Worm (Caenorhabditis elegans) whole organism, L3 larva: ENCODE results near the gene R10H10.3.
A peak's percentile ranks its signal among the peaks of the same experiment; 100 is the strongest.

Source experiments
- R02D3.7 ChIP-seq: fragments of 150-350 bp; optimal IDR thresholded peaks from 2 replicates; lab custom pipeline; 2014; ENCODE audit warnings: missing biosample characterization, missing genetic modification characterization
- aly-2 ChIP-seq: fragments of 150-350 bp; optimal IDR thresholded peaks from 2 replicates; lab custom pipeline; 2014; ENCODE audit warnings: missing biosample characterization, missing genetic modification characterization
- ama-1 ChIP-seq: fragments of 150-350 bp; optimal IDR thresholded peaks from 2 replicates; lab custom pipeline; 2018
- elt-1 ChIP-seq: fragments of 150-350 bp; optimal IDR thresholded peaks from 2 replicates; lab custom pipeline; 2014; ENCODE audit warnings: missing biosample characterization, missing genetic modification characterization
- mml-1 ChIP-seq: fragments of 150-350 bp; sonication (generic microtip); optimal IDR thresholded peaks from 3 replicates; lab custom pipeline; 2014; ENCODE audit warnings: missing biosample characterization, missing genetic modification characterization
- nhr-76 ChIP-seq: fragments of 150-350 bp; sonication (generic microtip); optimal IDR thresholded peaks from 5 replicates; lab custom pipeline; 2014; ENCODE audit warnings: missing biosample characterization, missing genetic modification characterization
- sea-2 ChIP-seq: fragments of 150-350 bp; sonication (generic microtip); optimal IDR thresholded peaks from 4 replicates; lab custom pipeline; 2014; ENCODE audit warnings: missing biosample characterization, missing genetic modification reagents, missing genetic modification characterization
- unc-62 ChIP-seq: fragments of 150-350 bp; sonication (generic microtip); optimal IDR thresholded peaks from 4 replicates; lab custom pipeline; 2014; ENCODE audit warnings: missing biosample characterization, missing genetic modification reagents, missing genetic modification characterization
- ztf-11 ChIP-seq: fragments of 150-350 bp; optimal IDR thresholded peaks from 2 replicates; lab custom pipeline; 2014; ENCODE audit warnings: missing biosample characterization, missing genetic modification characterization

DNA sequence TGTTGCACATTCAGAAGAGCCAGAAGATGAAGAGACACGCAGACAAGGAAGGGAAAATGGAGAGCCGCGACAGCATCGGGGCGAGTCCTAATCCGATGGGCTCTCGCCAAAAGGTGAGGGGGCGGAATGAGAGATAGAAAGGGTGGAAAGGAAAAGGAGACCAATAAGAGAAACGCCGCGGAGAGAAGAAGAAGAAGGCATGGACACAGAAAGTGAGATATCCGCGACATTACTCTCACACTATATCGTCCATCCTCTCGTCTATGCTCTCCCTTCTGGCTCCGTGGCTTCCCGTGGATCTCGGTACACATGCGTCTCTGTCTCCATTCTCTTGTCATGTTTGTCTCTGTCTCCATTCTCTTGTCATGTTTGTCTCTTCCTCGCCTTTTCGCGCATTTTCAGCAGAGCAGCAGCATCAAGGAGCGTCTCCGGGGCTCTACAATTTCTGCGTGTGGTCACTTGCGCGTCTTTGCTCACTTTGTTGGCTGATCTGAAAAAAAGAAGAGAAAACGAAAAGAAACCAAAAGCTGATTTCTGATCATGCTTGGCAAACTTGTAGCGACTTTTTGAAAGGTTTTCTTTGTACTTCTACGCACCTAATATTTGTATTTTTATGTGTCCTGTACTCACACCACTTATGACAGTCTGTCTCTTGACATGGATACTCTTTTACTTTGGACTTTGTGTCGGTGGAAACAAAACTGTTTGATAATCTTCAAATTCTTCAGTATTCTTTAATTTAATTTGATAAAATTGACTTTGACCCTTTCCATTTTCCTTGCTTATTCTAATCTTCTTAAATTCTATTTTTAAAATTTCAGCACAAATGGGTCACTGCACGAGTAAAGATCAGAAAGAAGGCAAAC lies 15.1 kb downstream of the R10H10.3 start, which contains the start of gene gpa-7:
- no peak for TF ChIP-seq nhr-76 (tag; lab: Kevin White, UChicago)
- TF ChIP-seq mml-1 (tag; lab: Kevin White, UChicago) = no peak
- peak; percentile 47 for TF ChIP-seq unc-62 (GFP tag; lab: Kevin White, UChicago)
- TF ChIP-seq ztf-11 (tag; lab: Kevin White, UChicago) = no peak
- TF ChIP-seq ama-1 (lab: Kevin White, UChicago) = no peak
- no peak for TF ChIP-seq R02D3.7 (tag; lab: Kevin White, UChicago)
- TF ChIP-seq elt-1 = no peak
- peak; percentile 36 for TF ChIP-seq sea-2
- TF ChIP-seq aly-2 = no peak
